Fruit fly (Drosophila melanogaster) whole organism, embryonic: ENCODE data around the gene Cerk.

Experiments
- BEAF-32 ChIP-seq: fragments of 200-800 bp; sonication (Bioruptor generic); optimal IDR thresholded peaks from 3 replicates; lab custom pipeline; 2017; ENCODE audit warnings: missing biosample characterization, missing genetic modification characterization, mild to moderate bottlenecking, moderate library complexity, missing genetic modification reagents
- Bdp1 ChIP-seq: fragments of 200-800 bp; sonication (Bioruptor generic); optimal IDR thresholded peaks from 3 replicates; lab custom pipeline; 2016; ENCODE audit warnings: missing biosample characterization, missing genetic modification characterization
- CG10267 ChIP-seq: fragments of 200-800 bp; sonication (Bioruptor generic); optimal IDR thresholded peaks from 2 replicates; lab custom pipeline; 2018; ENCODE audit warnings: missing biosample characterization, mild to moderate bottlenecking, missing genetic modification characterization, moderate library complexity
- CG10979 ChIP-seq: fragments of 200-800 bp; sonication (Bioruptor generic); optimal IDR thresholded peaks from 2 replicates; lab custom pipeline; 2018; ENCODE audit warnings: missing biosample characterization, mild to moderate bottlenecking, missing genetic modification characterization, moderate library complexity
- CG11504 ChIP-seq: fragments of 200-800 bp; sonication (Bioruptor generic); optimal IDR thresholded peaks from 3 replicates; lab custom pipeline; 2019; ENCODE audit warnings: missing biosample characterization, mild to moderate bottlenecking, missing genetic modification characterization, moderate library complexity
- CG13287 ChIP-seq: fragments of 200-800 bp; sonication (Bioruptor generic); IDR thresholded peaks from 2 replicates; pipeline ENCODE4 v1.3.6; 2022; ENCODE audit warnings: missing biosample characterization, missing genetic modification characterization; ENCODE audit not compliant: partially characterized antibody
- CG14860 ChIP-seq: fragments of 200-800 bp; sonication (Bioruptor generic); IDR thresholded peaks from 3 replicates; pipeline ENCODE4 v1.3.6; 2022; ENCODE audit warnings: missing biosample characterization, missing genetic modification characterization; ENCODE audit not compliant: partially characterized antibody
- CG15601 ChIP-seq: fragments of 200-800 bp; sonication (Bioruptor generic); optimal IDR thresholded peaks from 3 replicates; lab custom pipeline; 2019; ENCODE audit warnings: missing biosample characterization, mild to moderate bottlenecking, missing genetic modification characterization, moderate library complexity
- CG16815 ChIP-seq: fragments of 200-800 bp; sonication (Bioruptor generic); optimal IDR thresholded peaks from 3 replicates; lab custom pipeline; 2017; ENCODE audit warnings: missing biosample characterization, mild to moderate bottlenecking, missing genetic modification characterization
- CG17802 ChIP-seq: fragments of 200-800 bp; sonication (Bioruptor generic); optimal IDR thresholded peaks from 2 replicates; lab custom pipeline; 2018; ENCODE audit warnings: missing biosample characterization, mild to moderate bottlenecking, missing genetic modification characterization, moderate library complexity
- CG17829 ChIP-seq: fragments of 200-800 bp; optimal IDR thresholded peaks from 2 replicates; lab custom pipeline; 2019; ENCODE audit warnings: missing biosample characterization, mild to moderate bottlenecking, missing genetic modification characterization, moderate library complexity
- CG18011 ChIP-seq: fragments of 200-800 bp; sonication (Bioruptor generic); optimal IDR thresholded peaks from 2 replicates; lab custom pipeline; 2017; ENCODE audit warnings: missing biosample characterization, missing genetic modification characterization, mild to moderate bottlenecking, moderate library complexity, missing genotype
- CG32532 ChIP-seq: fragments of 200-800 bp; sonication (Bioruptor generic); IDR thresholded peaks from 2 replicates; pipeline ENCODE4 v1.3.6; 2022; ENCODE audit warnings: missing biosample characterization, missing genetic modification characterization
- CG33213 ChIP-seq: fragments of 200-800 bp; sonication (Bioruptor generic); optimal IDR thresholded peaks from 3 replicates; lab custom pipeline; 2016; ENCODE audit warnings: missing biosample characterization, missing genetic modification characterization
- CG34224 ChIP-seq: fragments of 200-800 bp; sonication (Bioruptor generic); IDR thresholded peaks from 3 replicates; pipeline ENCODE4 v1.3.6; 2022; ENCODE audit warnings: missing biosample characterization, missing genetic modification characterization; ENCODE audit not compliant: partially characterized antibody
- CG4282 ChIP-seq: fragments of 200-800 bp; sonication (Bioruptor generic); optimal IDR thresholded peaks from 2 replicates; lab custom pipeline; 2016; ENCODE audit warnings: missing biosample characterization, missing genetic modification characterization
- CG8290 ChIP-seq, 3 experiments: fragments of 200-800 bp; sonication (Bioruptor generic); optimal IDR thresholded peaks; 2 replicates each; lab custom pipeline; 2016 to 2019; ENCODE audit warnings: missing biosample characterization in 3 of 3, missing genetic modification characterization in 3 of 3, mild to moderate bottlenecking in 2 of 3, moderate library complexity in 1 of 3
- CG9797 ChIP-seq: fragments of 200-800 bp; sonication (Bioruptor generic); optimal IDR thresholded peaks from 3 replicates; lab custom pipeline; 2018; ENCODE audit warnings: missing biosample characterization, mild to moderate bottlenecking, missing genetic modification characterization
- Dp ChIP-seq: fragments of 200-800 bp; sonication (Bioruptor generic); optimal IDR thresholded peaks from 2 replicates; lab custom pipeline; 2018; ENCODE audit warnings: missing biosample characterization, mild to moderate bottlenecking, missing genetic modification characterization, moderate library complexity
- E2f2 ChIP-seq: fragments of 200-800 bp; sonication (Bioruptor generic); IDR thresholded peaks from 2 replicates; pipeline ENCODE4 v1.3.6; 2022; ENCODE audit warnings: missing biosample characterization, missing genetic modification characterization
- Ets97D ChIP-seq: fragments of 200-800 bp; sonication (Bioruptor generic); optimal IDR thresholded peaks from 3 replicates; lab custom pipeline; 2016; ENCODE audit warnings: missing biosample characterization, missing genetic modification characterization
- Gug ChIP-seq: fragments of 200-800 bp; sonication (Bioruptor generic); IDR thresholded peaks from 4 replicates; pipeline ENCODE4 v1.3.6; 2022; ENCODE audit warnings: missing biosample characterization, missing genetic modification characterization
- H2.0 ChIP-seq: fragments of 200-800 bp; sonication (Bioruptor generic); IDR thresholded peaks from 2 replicates; pipeline ENCODE4 v1.3.6; 2022; ENCODE audit warnings: missing biosample characterization, missing genetic modification characterization
- HLH4C ChIP-seq: fragments of 200-800 bp; sonication (Bioruptor generic); IDR thresholded peaks from 3 replicates; pipeline ENCODE4 v1.3.6; 2022; ENCODE audit warnings: missing biosample characterization, missing genetic modification characterization; ENCODE audit not compliant: partially characterized antibody
- Jarid2 ChIP-seq: fragments of 200-800 bp; sonication (Bioruptor generic); optimal IDR thresholded peaks from 3 replicates; lab custom pipeline; 2017; ENCODE audit warnings: mild to moderate bottlenecking, missing biosample characterization, missing genetic modification reagents, missing genetic modification characterization
- MBD-R2 ChIP-seq: fragments of 200-800 bp; sonication (Bioruptor generic); IDR thresholded peaks from 2 replicates; pipeline ENCODE4 v1.3.6; 2022; ENCODE audit warnings: missing biosample characterization, missing genetic modification characterization
- MESR4 ChIP-seq: fragments of 200-800 bp; sonication (Bioruptor generic); optimal IDR thresholded peaks from 2 replicates; lab custom pipeline; 2018; ENCODE audit warnings: missing biosample characterization, mild to moderate bottlenecking, missing genetic modification characterization, moderate library complexity
- Nf-YA ChIP-seq: fragments of 200-800 bp; sonication (Bioruptor generic); IDR thresholded peaks from 2 replicates; pipeline ENCODE4 v1.3.6; 2022; ENCODE audit warnings: missing biosample characterization, missing genetic modification characterization
- Opbp ChIP-seq: fragments of 200-800 bp; sonication (Bioruptor generic); IDR thresholded peaks from 3 replicates; pipeline ENCODE4 v1.3.6; 2022; ENCODE audit warnings: missing biosample characterization, missing genetic modification characterization; ENCODE audit not compliant: partially characterized antibody
- Scr ChIP-seq: fragments of 200-800 bp; sonication (Bioruptor generic); IDR thresholded peaks from 2 replicates; pipeline ENCODE4 v1.3.6; 2022; ENCODE audit warnings: missing biosample characterization, missing genetic modification characterization; ENCODE audit not compliant: partially characterized antibody
- Usf ChIP-seq: fragments of 200-800 bp; sonication (Bioruptor generic); optimal IDR thresholded peaks from 2 replicates; lab custom pipeline; 2017; ENCODE audit warnings: missing genotype, missing biosample characterization, missing genetic modification characterization
- Vsx1 ChIP-seq: fragments of 200-800 bp; sonication (Bioruptor generic); optimal IDR thresholded peaks from 2 replicates; lab custom pipeline; 2017; ENCODE audit warnings: missing biosample characterization, mild to moderate bottlenecking, missing genetic modification characterization, missing genetic modification reagents
- amos ChIP-seq: fragments of 200-800 bp; sonication (Bioruptor generic); IDR thresholded peaks from 2 replicates; pipeline ENCODE4 v1.3.6; 2022; ENCODE audit warnings: missing biosample characterization, missing genetic modification characterization; ENCODE audit not compliant: partially characterized antibody
- grau ChIP-seq: fragments of 200-800 bp; optimal IDR thresholded peaks from 3 replicates; lab custom pipeline; 2019; ENCODE audit warnings: missing biosample characterization, mild to moderate bottlenecking, missing genetic modification characterization, moderate library complexity
- gro ChIP-seq: fragments of 200-800 bp; sonication (Bioruptor generic); optimal IDR thresholded peaks from 2 replicates; lab custom pipeline; 2016; ENCODE audit warnings: missing biosample characterization, missing genetic modification characterization
- nerfin-1 ChIP-seq: fragments of 200-800 bp; sonication (Bioruptor generic); optimal IDR thresholded peaks from 3 replicates; lab custom pipeline; 2019; ENCODE audit warnings: missing biosample characterization, mild to moderate bottlenecking, missing genetic modification characterization, moderate library complexity
- nerfin-2 ChIP-seq: fragments of 200-800 bp; sonication (Bioruptor generic); IDR thresholded peaks from 2 replicates; pipeline ENCODE4 v1.3.6; 2022; ENCODE audit warnings: missing biosample characterization, missing genetic modification characterization; ENCODE audit not compliant: partially characterized antibody
- phol ChIP-seq: fragments of 200-800 bp; sonication (Bioruptor generic); optimal IDR thresholded peaks from 3 replicates; lab custom pipeline; 2018; ENCODE audit warnings: missing biosample characterization, mild to moderate bottlenecking, missing genetic modification characterization, moderate library complexity
- pzg ChIP-seq: fragments of 200-800 bp; sonication (Bioruptor generic); optimal IDR thresholded peaks from 3 replicates; lab custom pipeline; 2018; ENCODE audit warnings: missing biosample characterization, mild to moderate bottlenecking, missing genetic modification characterization, moderate library complexity
- row ChIP-seq: fragments of 200-800 bp; sonication (Bioruptor generic); IDR thresholded peaks from 3 replicates; pipeline ENCODE4 v1.3.6; 2022; ENCODE audit warnings: missing biosample characterization, missing genetic modification characterization
- sr ChIP-seq: fragments of 200-800 bp; sonication (Bioruptor generic); IDR thresholded peaks from 3 replicates; pipeline ENCODE4 v1.3.6; 2022; ENCODE audit warnings: missing biosample characterization, missing genetic modification characterization
- sug ChIP-seq: fragments of 200-800 bp; optimal IDR thresholded peaks from 2 replicates; lab custom pipeline; 2019; ENCODE audit warnings: missing biosample characterization, mild to moderate bottlenecking, missing genetic modification characterization, moderate library complexity
- tna ChIP-seq: fragments of 200-800 bp; sonication (Bioruptor generic); IDR thresholded peaks from 2 replicates; pipeline ENCODE4 v1.3.6; 2022; ENCODE audit warnings: missing biosample characterization, missing genetic modification characterization; ENCODE audit not compliant: partially characterized antibody
- trem ChIP-seq: fragments of 200-800 bp; optimal IDR thresholded peaks from 3 replicates; lab custom pipeline; 2019; ENCODE audit warnings: missing biosample characterization, mild to moderate bottlenecking, missing genetic modification characterization, moderate library complexity
- unc-4 ChIP-seq: fragments of 200-800 bp; sonication (Bioruptor generic); IDR thresholded peaks from 2 replicates; pipeline ENCODE4 v1.3.6; 2022; ENCODE audit warnings: missing biosample characterization, missing genetic modification characterization; ENCODE audit not compliant: partially characterized antibody
- vnd ChIP-seq: fragments of 200-800 bp; sonication (Bioruptor generic); IDR thresholded peaks from 3 replicates; pipeline ENCODE4 v1.3.6; 2022; ENCODE audit warnings: missing biosample characterization, missing genetic modification characterization; ENCODE audit not compliant: partially characterized antibody
- z ChIP-seq: fragments of 200-800 bp; sonication (Bioruptor generic); IDR thresholded peaks from 3 replicates; pipeline ENCODE4 v1.3.6; 2022; ENCODE audit warnings: missing biosample characterization, missing genetic modification characterization

The Cerk gene

dm6 chr3R:5357935-5358414 is 10.1 kb downstream of the Cerk start, which contains the start of gene Prosbeta7:
Gene Prosbeta7 (minus strand): TSS chr3R:5358364.
- TF ChIP-seq vnd (GFP tag; lab: Robert Waterston, UW) (peak; percentile 8; the same call in 1 of the 3 replicates), CG8290 (GFP tag; optimal IDR thresholded peaks at IDR 0.05; lab: Kevin White, UChicago) (peak; percentile 45), CG8290 (tag; optimal IDR thresholded peaks at IDR 0.05; lab: Kevin White, UChicago) (peak in 1 of 2 experiments; percentile 74), pzg (GFP tag; lab: Kevin White, UChicago) (peak; percentile 86), CG16815 (GFP tag; lab: Kevin White, UChicago) (no peak), HLH4C (GFP tag; lab: Robert Waterston, UW) (peak; percentile 50), Usf (no peak), Nf-YA (GFP tag; lab: Robert Waterston, UW) (no peak), nerfin-1 (tag; lab: Kevin White, UChicago) (peak; percentile 14), Vsx1 (GFP tag; lab: Kevin White, UChicago) (peak; percentile 12), CG32532 (GFP tag; lab: Robert Waterston, UW) (no peak), grau (tag; lab: Kevin White, UChicago) (peak; percentile 4), row (peak; percentile 42; the same call in 2 of the 3 replicates), Gug (GFP tag; lab: Robert Waterston, UW) (no peak), CG13287 (GFP tag; lab: Robert Waterston, UW) (peak; percentile 90), CG9797 (peak; percentile 90), sug (tag; lab: Kevin White, UChicago) (peak; percentile 1), trem (tag; lab: Kevin White, UChicago) (peak; percentile 62), tna (GFP tag; lab: Robert Waterston, UW) (0 out of 2 replicates have a peak, but pooled peaks have one; percentile 18), CG15601 (tag; lab: Kevin White, UChicago) (peak; percentile 10), MESR4 (GFP tag; lab: Kevin White, UChicago) (peak; percentile 90), CG14860 (GFP tag; lab: Robert Waterston, UW) (peak; percentile 56), CG33213 (GFP tag; lab: Kevin White, UChicago) (no peak), CG11504 (tag; lab: Kevin White, UChicago) (peak; percentile 28), Jarid2 (GFP tag; lab: Kevin White, UChicago) (peak; percentile 41), sr (no peak), CG10267 (tag; lab: Kevin White, UChicago) (peak; percentile 26), MBD-R2 (peak; percentile 86), z (no peak), CG34224 (GFP tag; lab: Robert Waterston, UW) (peak; percentile 83), Scr (GFP tag; lab: Robert Waterston, UW) (peak; percentile 69), BEAF-32 (peak; percentile 52), amos (GFP tag; lab: Robert Waterston, UW) (peak; percentile 71; the same call in 1 of the 2 replicates), CG4282 (GFP tag; lab: Kevin White, UChicago) (no peak), gro (peak; percentile 6), Ets97D (peak; percentile 34), CG17829 (tag; lab: Kevin White, UChicago) (peak; percentile 15), H2.0 (no peak), CG10979 (tag; lab: Kevin White, UChicago) (no peak), nerfin-2 (0 out of 2 replicates have a peak, but pooled peaks have one; percentile 30), Opbp (GFP tag; lab: Robert Waterston, UW) (peak; percentile 79; the same call in 2 of the 3 replicates), CG17802 (no peak), Dp (GFP tag; lab: Kevin White, UChicago) (peak; percentile 52), unc-4 (GFP tag; lab: Robert Waterston, UW) (peak; percentile 67), E2f2 (GFP tag; lab: Robert Waterston, UW) (peak; percentile 56), Bdp1 (no peak), phol (tag; lab: Kevin White, UChicago) (peak; percentile 10), CG18011 (GFP tag; lab: Kevin White, UChicago) (no peak)
